Fruit fly (Drosophila melanogaster) whole organism, embryonic: ENCODE measurements around the gene mRRF1.

ENCODE experiments used
- Abd-B ChIP-seq: fragments of 200-800 bp; sonication (Bioruptor generic); optimal IDR thresholded peaks from 2 replicates; lab custom pipeline; 2018; ENCODE audit warnings: missing biosample characterization, mild to moderate bottlenecking, missing genetic modification characterization, moderate library complexity
- Antp ChIP-seq: fragments of 200-800 bp; sonication (Bioruptor generic); optimal IDR thresholded peaks from 3 replicates; lab custom pipeline; 2016; ENCODE audit warnings: missing biosample characterization, missing genetic modification characterization
- CG10267 ChIP-seq: fragments of 200-800 bp; sonication (Bioruptor generic); optimal IDR thresholded peaks from 2 replicates; lab custom pipeline; 2018; ENCODE audit warnings: missing biosample characterization, mild to moderate bottlenecking, missing genetic modification characterization, moderate library complexity
- CG13287 ChIP-seq: fragments of 200-800 bp; sonication (Bioruptor generic); IDR thresholded peaks from 2 replicates; pipeline ENCODE4 v1.3.6; 2022; ENCODE audit warnings: missing biosample characterization, missing genetic modification characterization; ENCODE audit not compliant: partially characterized antibody
- CG1602 ChIP-seq: fragments of 200-800 bp; sonication (Bioruptor generic); optimal IDR thresholded peaks from 3 replicates; lab custom pipeline; 2016; ENCODE audit warnings: missing biosample characterization, missing genetic modification characterization
- CG18262 ChIP-seq: fragments of 200-800 bp; optimal IDR thresholded peaks from 3 replicates; lab custom pipeline; 2019; ENCODE audit warnings: missing biosample characterization, mild to moderate bottlenecking, missing genetic modification characterization, moderate library complexity
- CG32772 ChIP-seq: fragments of 200-800 bp; sonication (Bioruptor generic); IDR thresholded peaks from 2 replicates; pipeline ENCODE4 v1.3.6; 2022; ENCODE audit warnings: missing biosample characterization, missing genetic modification characterization
- CG33557 ChIP-seq: fragments of 200-800 bp; sonication (Bioruptor generic); optimal IDR thresholded peaks from 2 replicates; lab custom pipeline; 2019; ENCODE audit warnings: missing biosample characterization, mild to moderate bottlenecking, missing genetic modification characterization, moderate library complexity
- CG34376 ChIP-seq: fragments of 200-800 bp; sonication (Bioruptor generic); optimal IDR thresholded peaks from 2 replicates; lab custom pipeline; 2018; ENCODE audit warnings: missing biosample characterization, mild to moderate bottlenecking, missing genetic modification characterization
- CG4404 ChIP-seq: fragments of 200-800 bp; sonication (Bioruptor generic); IDR thresholded peaks from 2 replicates; pipeline ENCODE4 v1.3.6; 2022; ENCODE audit warnings: missing biosample characterization, missing genetic modification characterization
- CG6813 ChIP-seq: fragments of 200-800 bp; sonication (Bioruptor generic); optimal IDR thresholded peaks from 2 replicates; lab custom pipeline; 2017; ENCODE audit warnings: missing biosample characterization, missing genetic modification characterization, mild to moderate bottlenecking, moderate library complexity, missing genetic modification reagents
- CG7271 ChIP-seq: fragments of 200-800 bp; sonication (Bioruptor generic); optimal IDR thresholded peaks from 2 replicates; lab custom pipeline; 2018; ENCODE audit warnings: missing biosample characterization, mild to moderate bottlenecking, missing genetic modification characterization, moderate library complexity
- CG8290 ChIP-seq, 3 experiments: fragments of 200-800 bp; sonication (Bioruptor generic); optimal IDR thresholded peaks; 2 replicates each; lab custom pipeline; 2016 to 2019; ENCODE audit warnings: missing biosample characterization in 3 of 3, missing genetic modification characterization in 3 of 3, mild to moderate bottlenecking in 2 of 3, moderate library complexity in 1 of 3
- CG9932 ChIP-seq: fragments of 200-800 bp; sonication (Bioruptor generic); IDR thresholded peaks from 2 replicates; pipeline ENCODE4 v1.3.6; 2022; ENCODE audit warnings: missing biosample characterization, missing genetic modification characterization
- Dbx ChIP-seq: fragments of 200-800 bp; sonication (Bioruptor generic); IDR thresholded peaks from 3 replicates; pipeline ENCODE4 v1.3.6; 2022; ENCODE audit warnings: missing biosample characterization, missing genetic modification characterization
- Dll ChIP-seq: fragments of 200-800 bp; sonication (Bioruptor generic); IDR thresholded peaks from 4 replicates; pipeline ENCODE4 v1.3.6; 2022; ENCODE audit warnings: missing biosample characterization, missing genetic modification characterization; ENCODE audit not compliant: partially characterized antibody
- Doc3 ChIP-seq: fragments of 200-800 bp; sonication (Bioruptor generic); IDR thresholded peaks from 3 replicates; pipeline ENCODE4 v1.3.6; 2022; ENCODE audit warnings: missing biosample characterization, missing genetic modification characterization; ENCODE audit not compliant: partially characterized antibody
- Hand ChIP-seq: fragments of 200-800 bp; sonication (Bioruptor generic); optimal IDR thresholded peaks from 2 replicates; lab custom pipeline; 2017; ENCODE audit warnings: mild to moderate bottlenecking, missing biosample characterization, missing genetic modification reagents, missing genetic modification characterization
- Oaz ChIP-seq: fragments of 200-800 bp; sonication (Bioruptor generic); IDR thresholded peaks from 2 replicates; pipeline ENCODE4 v1.3.6; 2022; ENCODE audit warnings: missing biosample characterization, missing genetic modification characterization
- PHDP ChIP-seq: fragments of 200-800 bp; sonication (Bioruptor generic); optimal IDR thresholded peaks from 3 replicates; lab custom pipeline; 2018; ENCODE audit warnings: missing biosample characterization, mild to moderate bottlenecking, missing genetic modification characterization, moderate library complexity
- Rx ChIP-seq: fragments of 200-800 bp; sonication (Bioruptor generic); IDR thresholded peaks from 2 replicates; pipeline ENCODE4 v1.3.6; 2022; ENCODE audit warnings: missing biosample characterization, missing genetic modification characterization
- Sox102F ChIP-seq: fragments of 200-800 bp; sonication (Bioruptor generic); optimal IDR thresholded peaks from 2 replicates; lab custom pipeline; 2018; ENCODE audit warnings: missing biosample characterization, mild to moderate bottlenecking, missing genetic modification characterization, moderate library complexity
- Vsx1 ChIP-seq: fragments of 200-800 bp; sonication (Bioruptor generic); optimal IDR thresholded peaks from 2 replicates; lab custom pipeline; 2017; ENCODE audit warnings: missing biosample characterization, mild to moderate bottlenecking, missing genetic modification characterization, missing genetic modification reagents
- aop ChIP-seq: fragments of 200-800 bp; sonication (Bioruptor generic); IDR thresholded peaks from 2 replicates; pipeline ENCODE4 v1.3.6; 2022; ENCODE audit warnings: missing biosample characterization, missing genetic modification characterization
- ap ChIP-seq: fragments of 200-800 bp; sonication (Bioruptor generic); IDR thresholded peaks from 2 replicates; pipeline ENCODE4 v1.3.6; 2022; ENCODE audit warnings: missing biosample characterization, missing genetic modification characterization
- bcd ChIP-seq: fragments of 200-800 bp; sonication (Bioruptor generic); optimal IDR thresholded peaks from 2 replicates; lab custom pipeline; 2017; ENCODE audit warnings: missing biosample characterization, mild to moderate bottlenecking, missing genetic modification characterization
- cas ChIP-seq: fragments of 200-800 bp; sonication (Bioruptor generic); IDR thresholded peaks from 2 replicates; pipeline ENCODE4 v1.3.6; 2022; ENCODE audit warnings: missing biosample characterization, missing genetic modification characterization
- cg ChIP-seq: fragments of 200-800 bp; sonication (Bioruptor generic); optimal IDR thresholded peaks from 3 replicates; lab custom pipeline; 2019; ENCODE audit warnings: missing biosample characterization, mild to moderate bottlenecking, missing genetic modification characterization, moderate library complexity
- chinmo ChIP-seq: fragments of 200-800 bp; sonication (Bioruptor generic); IDR thresholded peaks from 4 replicates; pipeline ENCODE4 v1.3.6; 2022; ENCODE audit warnings: missing biosample characterization, missing genetic modification characterization; ENCODE audit not compliant: partially characterized antibody
- crol ChIP-seq: fragments of 200-800 bp; sonication (Bioruptor generic); IDR thresholded peaks from 2 replicates; pipeline ENCODE4 v1.3.6; 2022; ENCODE audit warnings: missing biosample characterization, missing genetic modification characterization
- dati ChIP-seq: fragments of 200-800 bp; sonication (Bioruptor generic); IDR thresholded peaks from 2 replicates; pipeline ENCODE4 v1.3.6; 2022; ENCODE audit warnings: missing biosample characterization, missing genetic modification characterization
- dimm ChIP-seq: fragments of 200-800 bp; sonication (Bioruptor generic); IDR thresholded peaks from 2 replicates; pipeline ENCODE4 v1.3.6; 2022; ENCODE audit warnings: missing biosample characterization, missing genetic modification characterization
- exex ChIP-seq: fragments of 200-800 bp; sonication (Bioruptor generic); optimal IDR thresholded peaks from 4 replicates; lab custom pipeline; 2018; ENCODE audit warnings: missing biosample characterization, mild to moderate bottlenecking, missing genetic modification characterization, moderate library complexity
- gcm2 ChIP-seq: fragments of 200-800 bp; sonication (Bioruptor generic); optimal IDR thresholded peaks from 2 replicates; lab custom pipeline; 2016; ENCODE audit warnings: missing biosample characterization, missing genetic modification characterization
- inv ChIP-seq: fragments of 200-800 bp; sonication (Bioruptor generic); IDR thresholded peaks from 2 replicates; pipeline ENCODE4 v1.3.6; 2022; ENCODE audit warnings: missing biosample characterization, missing genetic modification characterization; ENCODE audit not compliant: partially characterized antibody
- klu ChIP-seq: fragments of 200-800 bp; sonication (Bioruptor generic); IDR thresholded peaks from 2 replicates; pipeline ENCODE4 v1.3.6; 2022; ENCODE audit warnings: missing biosample characterization, missing genetic modification characterization
- knrl ChIP-seq: fragments of 200-800 bp; sonication (Bioruptor generic); IDR thresholded peaks from 3 replicates; pipeline ENCODE4 v1.3.6; 2022; ENCODE audit warnings: missing biosample characterization, missing genetic modification characterization; ENCODE audit not compliant: partially characterized antibody
- pita ChIP-seq: fragments of 200-800 bp; sonication (Bioruptor generic); optimal IDR thresholded peaks from 2 replicates; lab custom pipeline; 2017; ENCODE audit warnings: missing biosample characterization, mild to moderate bottlenecking, missing genetic modification characterization
- shn ChIP-seq: fragments of 200-800 bp; sonication (Bioruptor generic); optimal IDR thresholded peaks from 3 replicates; lab custom pipeline; 2016; ENCODE audit warnings: missing biosample characterization, missing genetic modification characterization
- sima ChIP-seq: fragments of 200-800 bp; sonication (Bioruptor generic); optimal IDR thresholded peaks from 2 replicates; lab custom pipeline; 2016; ENCODE audit warnings: missing biosample characterization, missing genetic modification characterization
- sna ChIP-seq: fragments of 200-800 bp; sonication (Bioruptor generic); IDR thresholded peaks from 2 replicates; pipeline ENCODE4 v1.3.6; 2022; ENCODE audit warnings: missing biosample characterization, missing genetic modification characterization; ENCODE audit not compliant: partially characterized antibody
- so ChIP-seq: fragments of 200-800 bp; sonication (Bioruptor generic); IDR thresholded peaks from 3 replicates; pipeline ENCODE4 v1.3.6; 2022; ENCODE audit warnings: missing biosample characterization, missing genetic modification characterization
- tio ChIP-seq: fragments of 200-800 bp; sonication (Bioruptor generic); optimal IDR thresholded peaks from 2 replicates; lab custom pipeline; 2017; ENCODE audit warnings: missing biosample characterization, missing genetic modification characterization, inconsistent platforms
- usp ChIP-seq: fragments of >200 bp; optimal IDR thresholded peaks from 2 replicates; lab custom pipeline; 2017; ENCODE audit warnings: missing biosample characterization, missing genetic modification characterization
- vnd ChIP-seq: fragments of 200-800 bp; sonication (Bioruptor generic); IDR thresholded peaks from 3 replicates; pipeline ENCODE4 v1.3.6; 2022; ENCODE audit warnings: missing biosample characterization, missing genetic modification characterization; ENCODE audit not compliant: partially characterized antibody
- wek ChIP-seq: fragments of 200-800 bp; sonication (Bioruptor generic); optimal IDR thresholded peaks from 3 replicates; lab custom pipeline; 2018; ENCODE audit warnings: missing biosample characterization, mild to moderate bottlenecking, missing genetic modification characterization, moderate library complexity
- zen ChIP-seq: fragments of 200-800 bp; sonication (Bioruptor generic); optimal IDR thresholded peaks from 3 replicates; lab custom pipeline; 2018; ENCODE audit warnings: missing biosample characterization, mild to moderate bottlenecking, missing genetic modification characterization, moderate library complexity

Gene mRRF1

DNA sequence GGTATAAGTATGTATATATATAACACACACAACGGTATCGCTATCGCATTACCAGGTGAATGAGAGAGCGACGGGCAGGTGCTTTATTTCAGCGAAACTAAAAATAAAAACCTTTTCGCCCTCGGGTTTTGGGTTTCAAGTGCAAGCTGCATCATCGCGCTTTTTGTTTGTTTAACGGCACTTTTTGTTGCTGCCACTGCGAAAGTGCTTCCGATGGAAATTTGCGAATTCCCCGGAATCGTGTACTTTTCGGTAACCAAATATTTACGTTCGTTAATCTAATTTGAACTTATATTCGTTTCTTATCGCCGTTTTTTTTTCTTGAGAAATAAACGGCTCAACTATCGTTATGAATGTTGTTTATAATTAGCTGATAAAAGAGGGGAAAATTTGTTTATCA, 31.9 kb downstream of the mRRF1 start:
- TF ChIP-seq Vsx1 (GFP tag; lab: Kevin White, UChicago) (peak; percentile 38), CG34376 (GFP tag; lab: Kevin White, UChicago) (peak; percentile 18), bcd (GFP tag; lab: Kevin White, UChicago) (no peak), exex (tag; lab: Kevin White, UChicago) (peak; percentile 82)

dm6 chr3L:9396704-9397103, 32.6 kb downstream of the mRRF1 start:
- TF ChIP-seq PHDP (tag; lab: Kevin White, UChicago) = no peak
- TF ChIP-seq cas (GFP tag; lab: Robert Waterston, UW) = no peak
- TF ChIP-seq CG7271 (tag; lab: Kevin White, UChicago) = no peak
- peak; percentile 75; the same call in 1 of the 4 replicates for TF ChIP-seq chinmo (GFP tag; lab: Robert Waterston, UW)
- no peak for TF ChIP-seq gcm2 (GFP tag; lab: Kevin White, UChicago)
- TF ChIP-seq sna = no peak
- TF ChIP-seq CG8290 (GFP tag; optimal IDR thresholded peaks at IDR 0.05; lab: Kevin White, UChicago) = no peak
- TF ChIP-seq CG8290 (tag; optimal IDR thresholded peaks at IDR 0.05; lab: Kevin White, UChicago) = peak in 1 of 2 experiments; percentile 21
- no peak for TF ChIP-seq Hand (GFP tag; lab: Kevin White, UChicago)
- TF ChIP-seq crol (GFP tag; lab: Robert Waterston, UW) = peak; percentile 67
- no peak for TF ChIP-seq CG6813 (GFP tag; lab: Kevin White, UChicago)
- TF ChIP-seq Dll (GFP tag; lab: Robert Waterston, UW) = no peak
- TF ChIP-seq Rx (GFP tag; lab: Robert Waterston, UW) = no peak
- TF ChIP-seq shn (GFP tag; lab: Kevin White, UChicago) = no peak
- 0 out of 3 replicates have a peak, but pooled peaks have one; percentile 10 for TF ChIP-seq vnd (GFP tag; lab: Robert Waterston, UW)
- TF ChIP-seq inv = no peak
- TF ChIP-seq zen (tag; lab: Kevin White, UChicago) = no peak

dm6 chr3L:9397156-9397555, 33.0 kb downstream of the mRRF1 start:
- TF ChIP-seq CG9932 (GFP tag; lab: Robert Waterston, UW) (no peak), tio (GFP tag; lab: Kevin White, UChicago) (no peak), CG1602 (GFP tag; lab: Kevin White, UChicago) (no peak), CG32772 (GFP tag; lab: Robert Waterston, UW) (no peak), usp (no peak), knrl (GFP tag; lab: Robert Waterston, UW) (no peak), ap (GFP tag; lab: Robert Waterston, UW) (no peak), Sox102F (GFP tag; lab: Kevin White, UChicago) (peak; percentile 1), sima (GFP tag; lab: Kevin White, UChicago) (no peak), inv (no peak), Abd-B (GFP tag; lab: Kevin White, UChicago) (no peak), CG18262 (tag; lab: Kevin White, UChicago) (peak; percentile 46), wek (GFP tag; lab: Kevin White, UChicago) (peak; percentile 79), CG33557 (GFP tag; lab: Kevin White, UChicago) (peak; percentile 42), aop (GFP tag; lab: Robert Waterston, UW) (no peak), CG13287 (GFP tag; lab: Robert Waterston, UW) (no peak), CG10267 (no peak), so (peak; percentile 55; the same call in 2 of the 3 replicates), Dbx (peak; percentile 83; the same call in 2 of the 3 replicates), Oaz (GFP tag; lab: Robert Waterston, UW) (no peak), dimm (GFP tag; lab: Robert Waterston, UW) (no peak), cg (GFP tag; lab: Kevin White, UChicago) (no peak), CG4404 (GFP tag; lab: Robert Waterston, UW) (no peak), Antp (GFP tag; lab: Kevin White, UChicago) (peak; percentile 28), dati (GFP tag; lab: Robert Waterston, UW) (no peak), Doc3 (GFP tag; lab: Robert Waterston, UW) (no peak), klu (GFP tag; lab: Robert Waterston, UW) (no peak), pita (GFP tag; lab: Kevin White, UChicago) (no peak)
